Worm (Caenorhabditis elegans) whole organism, young adult: Measurements from ENCODE around the gene Y22D7AR.2.

Experiments
- F10E7.11 ChIP-seq: sonication (generic microtip); optimal IDR thresholded peaks from 2 replicates; lab custom pipeline; 2017; ENCODE audit warnings: mild to moderate bottlenecking, missing genetic modification characterization, moderate library complexity, missing compliant biosample characterization
- F37B4.10 ChIP-seq: fragments of 200-800 bp; sonication (Bioruptor generic); IDR thresholded peaks from 2 replicates; pipeline ENCODE4 v1.3.6; 2022; ENCODE audit warnings: missing genetic modification characterization, missing compliant biosample characterization
- F55B11.4 ChIP-seq: sonication (generic microtip); optimal IDR thresholded peaks from 2 replicates; lab custom pipeline; 2016; ENCODE audit warnings: missing compliant biosample characterization, missing genetic modification characterization, borderline replicate concordance; ENCODE audit not compliant: insufficient read depth
- K12H6.12 ChIP-seq: fragments of 200-800 bp; sonication (Bioruptor generic); optimal IDR thresholded peaks from 2 replicates; lab custom pipeline; 2018; ENCODE audit warnings: mild to moderate bottlenecking, missing genetic modification characterization, missing compliant biosample characterization
- T07F8.4 ChIP-seq: sonication (generic microtip); optimal IDR thresholded peaks from 2 replicates; lab custom pipeline; 2016; ENCODE audit warnings: mild to moderate bottlenecking, missing genetic modification characterization, moderate library complexity, missing compliant biosample characterization
- Y53G8AR.9 ChIP-seq: fragments of 200-800 bp; sonication (Bioruptor generic); conservative IDR thresholded peaks from 2 replicates; pipeline ENCODE4 v1.3.6; 2022; ENCODE audit warnings: missing genetic modification reagents, missing genetic modification characterization, missing compliant biosample characterization
- Y79H2A.3 ChIP-seq: fragments of 200-800 bp; sonication (Bioruptor generic); conservative IDR thresholded peaks from 2 replicates; pipeline ENCODE4 v1.3.6; 2022; ENCODE audit warnings: missing genetic modification reagents, missing genetic modification characterization, missing compliant biosample characterization
- Y95B8A.8 ChIP-seq: fragments of 200-800 bp; sonication (Bioruptor generic); IDR thresholded peaks from 2 replicates; pipeline ENCODE4 v1.3.6; 2022; ENCODE audit warnings: missing genetic modification reagents, missing genetic modification characterization, missing compliant biosample characterization
- ama-1 ChIP-seq, 3 experiments: fragments of 150-350 bp in 1 of 3; sonication (generic microtip) in 2 of 3; optimal IDR thresholded peaks; 2 replicates each; lab custom pipeline; 2014 to 2018; ENCODE audit warnings: missing biosample characterization in 2 of 3, missing genetic modification characterization in 2 of 3, missing genetic modification reagents in 2 of 3
- cebp-1 ChIP-seq, 2 experiments: fragments of 200-800 bp in 1 of 2; sonication (Bioruptor generic) in 1 of 2; sonication (generic microtip) in 1 of 2; IDR thresholded peaks in 1 of 2; optimal IDR thresholded peaks in 1 of 2; 2 replicates each; pipeline versions ENCODE4 v1.3.6 to Lab custom; 2017 to 2022; ENCODE audit warnings: missing compliant biosample characterization in 2 of 2, missing genetic modification characterization in 2 of 2, mild to moderate bottlenecking in 1 of 2, missing genetic modification reagents in 1 of 2, moderate library complexity in 1 of 2
- ceh-100 ChIP-seq: fragments of 200-800 bp; sonication (Bioruptor generic); IDR thresholded peaks from 2 replicates; pipeline ENCODE4 v1.3.6; 2022; ENCODE audit warnings: missing genetic modification reagents, missing genetic modification characterization, missing compliant biosample characterization
- egrh-3 ChIP-seq: fragments of 200-800 bp; sonication (Bioruptor generic); IDR thresholded peaks from 2 replicates; pipeline ENCODE4 v1.3.6; 2022; ENCODE audit warnings: missing genetic modification reagents, missing genetic modification characterization, missing compliant biosample characterization
- ets-4 ChIP-seq: fragments of 200-800 bp; sonication (Bioruptor generic); optimal IDR thresholded peaks from 2 replicates; lab custom pipeline; 2018; ENCODE audit warnings: mild to moderate bottlenecking, missing genetic modification characterization, missing compliant biosample characterization
- hmg-20 ChIP-seq: fragments of 200-800 bp; sonication (Bioruptor generic); IDR thresholded peaks from 2 replicates; pipeline ENCODE4 v1.3.6; 2022; ENCODE audit warnings: missing genetic modification reagents, missing genetic modification characterization, missing compliant biosample characterization
- let-526 ChIP-seq: fragments of 200-800 bp; sonication (Bioruptor generic); IDR thresholded peaks from 2 replicates; pipeline ENCODE4 v1.3.6; 2022; ENCODE audit warnings: missing genetic modification reagents, missing genetic modification characterization, missing compliant biosample characterization
- lin-35 ChIP-seq, 3 experiments: fragments of 150-350 bp in 2 of 3; sonication (generic microtip) in 1 of 3; optimal IDR thresholded peaks; 2 replicates each; lab custom pipeline; 2014 to 2018; ENCODE audit warnings: missing biosample characterization in 3 of 3, missing genetic modification characterization in 3 of 3, missing genetic modification reagents in 3 of 3
- lin-40 ChIP-seq: sonication (generic microtip); optimal IDR thresholded peaks from 2 replicates; lab custom pipeline; 2016; ENCODE audit warnings: missing genetic modification characterization, mild to moderate bottlenecking, missing compliant biosample characterization, missing genotype, missing genetic modification reagents
- lsy-27 ChIP-seq: sonication (generic microtip); optimal IDR thresholded peaks from 2 replicates; lab custom pipeline; 2017; ENCODE audit warnings: missing genetic modification characterization, mild to moderate bottlenecking, missing compliant biosample characterization, antibody characterized with exemption, missing genotype, borderline replicate concordance; ENCODE audit not compliant: insufficient read depth
- madf-3 ChIP-seq: fragments of 200-800 bp; sonication (Bioruptor generic); IDR thresholded peaks from 2 replicates; pipeline ENCODE4 v1.3.6; 2022; ENCODE audit warnings: missing genetic modification reagents, missing genetic modification characterization, missing compliant biosample characterization
- mxl-1 ChIP-seq: sonication (generic microtip); optimal IDR thresholded peaks from 2 replicates; lab custom pipeline; 2016; ENCODE audit warnings: missing genetic modification characterization, missing compliant biosample characterization
- nhr-120 ChIP-seq: fragments of 200-800 bp; sonication (Bioruptor generic); IDR thresholded peaks from 2 replicates; pipeline ENCODE4 v1.3.6; 2022; ENCODE audit warnings: missing genetic modification characterization, missing compliant biosample characterization
- nhr-80 ChIP-seq: sonication (generic microtip); optimal IDR thresholded peaks from 2 replicates; lab custom pipeline; 2016; ENCODE audit warnings: missing genetic modification characterization, missing compliant biosample characterization
- nhr-90 ChIP-seq: sonication (generic microtip); optimal IDR thresholded peaks from 2 replicates; lab custom pipeline; 2016; ENCODE audit warnings: missing genotype, mild to moderate bottlenecking, missing genetic modification characterization, missing compliant biosample characterization
- rec-8 ChIP-seq, 2 experiments: sonication (generic microtip); optimal IDR thresholded peaks; 2 replicates each; lab custom pipeline; 2016; ENCODE audit warnings: mild to moderate bottlenecking in 2 of 2, missing genetic modification characterization in 2 of 2, missing genetic modification reagents in 2 of 2, missing genotype in 2 of 2, missing biosample characterization in 1 of 2, missing compliant biosample characterization in 1 of 2, moderate library complexity in 1 of 2
- sdz-38 ChIP-seq: sonication (generic microtip); optimal IDR thresholded peaks from 2 replicates; lab custom pipeline; 2016; ENCODE audit warnings: missing genotype, missing genetic modification characterization, missing compliant biosample characterization
- sptf-2 ChIP-seq: fragments of 200-800 bp; sonication (Bioruptor generic); optimal IDR thresholded peaks from 2 replicates; lab custom pipeline; 2018; ENCODE audit warnings: mild to moderate bottlenecking, missing genetic modification characterization, missing compliant biosample characterization
- tlf-1 ChIP-seq: fragments of 200-800 bp; sonication (Bioruptor generic); optimal IDR thresholded peaks from 2 replicates; lab custom pipeline; 2018; ENCODE audit warnings: mild to moderate bottlenecking, missing genetic modification characterization, missing compliant biosample characterization
- unc-130 ChIP-seq: sonication (generic microtip); optimal IDR thresholded peaks from 2 replicates; lab custom pipeline; 2016; ENCODE audit warnings: missing genetic modification reagents, missing genetic modification characterization, missing compliant biosample characterization
- zim-3 ChIP-seq: sonication (generic microtip); optimal IDR thresholded peaks from 2 replicates; lab custom pipeline; 2017; ENCODE audit warnings: mild to moderate bottlenecking, missing genetic modification characterization, moderate library complexity, missing compliant biosample characterization
- ztf-18 ChIP-seq: sonication (generic microtip); optimal IDR thresholded peaks from 2 replicates; lab custom pipeline; 2016; ENCODE audit warnings: missing genotype, mild to moderate bottlenecking, missing genetic modification characterization, missing compliant biosample characterization
- ztf-26 ChIP-seq: sonication (generic microtip); optimal IDR thresholded peaks from 2 replicates; lab custom pipeline; 2017; ENCODE audit warnings: missing genetic modification characterization, missing compliant biosample characterization
- ztf-28 ChIP-seq: fragments of 200-800 bp; sonication (Bioruptor generic); IDR thresholded peaks from 2 replicates; pipeline ENCODE4 v1.3.6; 2022; ENCODE audit warnings: missing genetic modification reagents, missing genetic modification characterization, missing compliant biosample characterization

The Y22D7AR.2 gene

ce11 chrIII:1695006-1695405 lies 10.7 kb upstream of the Y22D7AR.2 start, which contains the start of gene srd-64 (continued):
- TF ChIP-seq lin-35 (GFP tag; optimal IDR thresholded peaks at IDR 0.05; lab: Kevin White, UChicago): no peak
- no peak for TF ChIP-seq sdz-38 (tag; lab: Kevin White, UChicago)

- TF ChIP-seq lin-40 (tag; lab: Kevin White, UChicago): no peak
- TF ChIP-seq Y53G8AR.9 (GFP tag; lab: Robert Waterston, UW): no peak
- peak; percentile 71 for TF ChIP-seq nhr-80 (tag; lab: Kevin White, UChicago)
- no peak for TF ChIP-seq ama-1 (optimal IDR thresholded peaks at IDR 0.05; lab: Kevin White, UChicago)
- TF ChIP-seq ama-1 (GFP tag; optimal IDR thresholded peaks at IDR 0.05; lab: Kevin White, UChicago): no peak
- TF ChIP-seq cebp-1 (GFP tag; IDR thresholded peaks at IDR 0.05; lab: Robert Waterston, UW): peak; percentile 35; the same call in 1 of the 2 replicates
- peak; percentile 57 for TF ChIP-seq cebp-1 (tag; optimal IDR thresholded peaks at IDR 0.05; lab: Kevin White, UChicago)
- no peak for TF ChIP-seq sdz-38 (tag; lab: Kevin White, UChicago)
- TF ChIP-seq ztf-18: no peak
- TF ChIP-seq nhr-120: no peak
- TF ChIP-seq F37B4.10 (GFP tag; lab: Robert Waterston, UW): 0 out of 2 replicates have a peak, but pooled peaks have one; percentile 37
- no peak for TF ChIP-seq F10E7.11 (tag; lab: Kevin White, UChicago)
These were observed 6.9 kb upstream of the Y22D7AR.2 start, which contains the start of gene fbxa-74 for ce11 chrIII:1698842-1699241. TSS of gene fbxa-74 (minus strand) at chrIII:1698986.

ce11 chrIII:1702337-1702736 lies 3.4 kb upstream of the Y22D7AR.2 start, which contains the start of gene spex-3:
TSS of gene spex-3 (minus strand) at chrIII:1702437.
- TF ChIP-seq rec-8 (tag; optimal IDR thresholded peaks at IDR 0.05; lab: Kevin White, UChicago) (no peak), egrh-3 (GFP tag; lab: Robert Waterston, UW) (no peak), ceh-100 (no peak), F55B11.4 (tag; lab: Kevin White, UChicago) (no peak), tlf-1 (GFP tag; lab: Kevin White, UChicago) (no peak), mxl-1 (tag; lab: Kevin White, UChicago) (no peak), zim-3 (tag; lab: Kevin White, UChicago) (no peak)

ce11 chrIII:1704020-1704419 lies 1.7 kb upstream of the Y22D7AR.2 start:
- TF ChIP-seq nhr-90 (tag; lab: Kevin White, UChicago) (no peak), Y95B8A.8 (GFP tag; lab: Robert Waterston, UW) (no peak), ztf-28 (GFP tag; lab: Robert Waterston, UW) (no peak), madf-3 (GFP tag; lab: Robert Waterston, UW) (no peak), mxl-1 (tag; lab: Kevin White, UChicago) (no peak), lsy-27 (tag; lab: Kevin White, UChicago) (no peak), hmg-20 (GFP tag; lab: Robert Waterston, UW) (no peak), sptf-2 (GFP tag; lab: Kevin White, UChicago) (no peak), let-526 (GFP tag; lab: Robert Waterston, UW) (no peak), Y79H2A.3 (GFP tag; lab: Robert Waterston, UW) (no peak), unc-130 (GFP tag; lab: Kevin White, UChicago) (no peak), Y53G8AR.9 (GFP tag; lab: Robert Waterston, UW) (no peak), ets-4 (no peak), T07F8.4 (tag; lab: Kevin White, UChicago) (no peak), ztf-26 (tag; lab: Kevin White, UChicago) (no peak), rec-8 (tag; optimal IDR thresholded peaks at IDR 0.05; lab: Kevin White, UChicago) (no peak), K12H6.12 (no peak)
